Worm (Caenorhabditis elegans) whole organism, L1 larva: ENCODE results near the gene clec-40.

Source experiments
- F16B12.6 ChIP-seq: fragments of 150-350 bp; optimal IDR thresholded peaks from 2 replicates; lab custom pipeline; 2014; ENCODE audit warnings: missing biosample characterization, missing genetic modification characterization
- Y116A8C.19 ChIP-seq: sonication (generic microtip); optimal IDR thresholded peaks from 2 replicates; lab custom pipeline; 2016; ENCODE audit warnings: missing compliant biosample characterization, missing genetic modification characterization, borderline replicate concordance
- ama-1 ChIP-seq: fragments of 150-350 bp; optimal IDR thresholded peaks from 2 replicates; lab custom pipeline; 2014
- ceh-63 ChIP-seq: fragments of 200-800 bp; sonication (Bioruptor generic); optimal IDR thresholded peaks from 2 replicates; lab custom pipeline; 2018; ENCODE audit warnings: mild to moderate bottlenecking, missing genetic modification characterization, missing compliant biosample characterization
- ceh-8 ChIP-seq: fragments of 200-800 bp; sonication (Bioruptor generic); optimal IDR thresholded peaks from 2 replicates; lab custom pipeline; 2018; ENCODE audit warnings: mild to moderate bottlenecking, missing genetic modification characterization, moderate library complexity, missing compliant biosample characterization
- ceh-88 ChIP-seq: fragments of 200-800 bp; sonication (Bioruptor generic); IDR thresholded peaks from 2 replicates; pipeline ENCODE4 v1.3.6; 2022; ENCODE audit warnings: missing genetic modification characterization, missing compliant biosample characterization
- dpl-1 ChIP-seq, 3 experiments: fragments of 150-350 bp in 2 of 3; sonication (generic microtip) in 1 of 3; optimal IDR thresholded peaks; 2 replicates each; lab custom pipeline; 2014 to 2017; ENCODE audit warnings: missing biosample characterization in 3 of 3, missing genetic modification characterization in 3 of 3, missing genetic modification reagents in 3 of 3
- dsc-1 ChIP-seq: sonication (generic microtip); optimal IDR thresholded peaks from 2 replicates; lab custom pipeline; 2016; ENCODE audit warnings: mild to moderate bottlenecking, missing genetic modification characterization, missing compliant biosample characterization
- efl-3 ChIP-seq: fragments of 200-800 bp; sonication (Bioruptor generic); optimal IDR thresholded peaks from 2 replicates; lab custom pipeline; 2018; ENCODE audit warnings: mild to moderate bottlenecking, missing genetic modification characterization, missing compliant biosample characterization
- egl-13 ChIP-seq: sonication (generic microtip); optimal IDR thresholded peaks from 2 replicates; lab custom pipeline; 2016; ENCODE audit warnings: missing genotype, missing genetic modification reagents, missing genetic modification characterization, missing compliant biosample characterization
- elt-2 ChIP-seq: sonication (generic microtip); optimal IDR thresholded peaks from 2 replicates; lab custom pipeline; 2016; ENCODE audit warnings: missing genetic modification characterization, mild to moderate bottlenecking, inconsistent platforms, missing compliant biosample characterization, missing genetic modification reagents
- fkh-10 ChIP-seq: sonication (generic microtip); optimal IDR thresholded peaks from 2 replicates; lab custom pipeline; 2017; ENCODE audit warnings: missing biosample characterization, missing genetic modification reagents, missing genetic modification characterization
- fkh-4 ChIP-seq: sonication (generic microtip); optimal IDR thresholded peaks from 2 replicates; lab custom pipeline; 2016; ENCODE audit warnings: missing compliant biosample characterization, missing genetic modification characterization, borderline replicate concordance
- fkh-8 ChIP-seq: sonication (generic microtip); optimal IDR thresholded peaks from 2 replicates; lab custom pipeline; 2016; ENCODE audit warnings: mild to moderate bottlenecking, missing genetic modification characterization, missing compliant biosample characterization
- fos-1 ChIP-seq: fragments of 150-350 bp; optimal IDR thresholded peaks from 2 replicates; lab custom pipeline; 2014; ENCODE audit warnings: missing biosample characterization, missing genetic modification characterization
- hlh-17 ChIP-seq: fragments of 200-800 bp; sonication (Bioruptor generic); optimal IDR thresholded peaks from 2 replicates; lab custom pipeline; 2018; ENCODE audit warnings: missing genetic modification characterization, mild to moderate bottlenecking, missing compliant biosample characterization, moderate library complexity, borderline replicate concordance
- hpl-2 ChIP-seq: fragments of 150-350 bp; optimal IDR thresholded peaks from 2 replicates; lab custom pipeline; 2014; ENCODE audit warnings: missing biosample characterization, missing genetic modification reagents, missing genetic modification characterization
- irx-1 ChIP-seq: sonication (generic microtip); optimal IDR thresholded peaks from 2 replicates; lab custom pipeline; 2016; ENCODE audit warnings: missing genetic modification characterization, missing compliant biosample characterization
- isw-1 ChIP-seq: fragments of 200-800 bp; sonication (Bioruptor generic); IDR thresholded peaks from 2 replicates; pipeline ENCODE4 v1.3.6; 2022; ENCODE audit warnings: missing genetic modification characterization, missing compliant biosample characterization
- jun-1 ChIP-seq: fragments of 150-350 bp; optimal IDR thresholded peaks from 2 replicates; lab custom pipeline; 2014; ENCODE audit warnings: missing biosample characterization, missing genetic modification reagents, missing genetic modification characterization
- lin-13 ChIP-seq: fragments of 150-350 bp; optimal IDR thresholded peaks from 2 replicates; lab custom pipeline; 2014; ENCODE audit warnings: missing biosample characterization, missing genetic modification reagents, missing genetic modification characterization
- lin-35 ChIP-seq, 2 experiments: fragments of 150-350 bp; optimal IDR thresholded peaks; 2 replicates each; lab custom pipeline; 2014; ENCODE audit warnings: missing biosample characterization in 2 of 2, missing genetic modification characterization in 2 of 2, missing genetic modification reagents in 2 of 2
- lsy-2 ChIP-seq, 2 experiments: fragments of 150-350 bp; optimal IDR thresholded peaks; 2 replicates each; lab custom pipeline; 2014; ENCODE audit warnings: missing biosample characterization in 2 of 2, missing genetic modification characterization in 2 of 2
- nhr-11 ChIP-seq: fragments of 150-350 bp; optimal IDR thresholded peaks from 2 replicates; lab custom pipeline; 2014; ENCODE audit warnings: missing biosample characterization, missing genetic modification characterization
- nhr-28 ChIP-seq: fragments of 150-350 bp; optimal IDR thresholded peaks from 2 replicates; lab custom pipeline; 2014; ENCODE audit warnings: missing biosample characterization, missing genetic modification characterization
- nhr-77 ChIP-seq: fragments of 150-350 bp; optimal IDR thresholded peaks from 2 replicates; lab custom pipeline; 2014; ENCODE audit warnings: missing biosample characterization, missing genetic modification characterization
- nhr-85 ChIP-seq: sonication (generic microtip); peaks from one replicate; lab custom pipeline; 2016; ENCODE audit warnings: missing genetic modification characterization, inconsistent platforms, missing compliant biosample characterization
- pax-3 ChIP-seq: fragments of 200-800 bp; sonication (Bioruptor generic); optimal IDR thresholded peaks from 2 replicates; lab custom pipeline; 2018; ENCODE audit warnings: mild to moderate bottlenecking, missing genetic modification characterization, moderate library complexity, missing compliant biosample characterization
- swsn-7 ChIP-seq: sonication (generic microtip); optimal IDR thresholded peaks from 2 replicates; lab custom pipeline; 2016; ENCODE audit warnings: missing genetic modification characterization, missing compliant biosample characterization
- tbx-2 ChIP-seq: sonication (generic microtip); optimal IDR thresholded peaks from 2 replicates; lab custom pipeline; 2016; ENCODE audit warnings: missing genetic modification characterization, missing compliant biosample characterization
- unc-62 ChIP-seq: fragments of 150-350 bp; optimal IDR thresholded peaks from 2 replicates; lab custom pipeline; 2014; ENCODE audit warnings: missing biosample characterization, missing genetic modification reagents, missing genetic modification characterization

clec-40 gene

DNA sequence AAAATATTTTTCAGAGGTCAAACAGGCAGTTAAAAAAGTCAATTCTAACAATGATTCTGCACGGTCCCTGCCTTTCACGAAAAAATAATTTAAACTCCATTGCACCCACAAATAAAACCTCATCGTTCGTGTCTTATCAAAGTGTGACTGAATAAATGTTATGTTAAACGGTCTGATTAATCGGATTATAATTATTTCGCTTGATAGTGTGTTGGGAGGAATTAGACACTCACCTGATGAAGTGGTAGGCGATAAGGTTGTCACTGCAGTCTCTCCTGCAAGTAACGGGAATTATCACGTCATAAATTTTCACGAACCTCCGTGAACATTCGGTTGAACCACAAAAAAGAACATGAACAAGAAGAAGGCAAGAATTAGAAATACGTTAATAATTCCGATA lies 578 bp downstream of the clec-40 start:
- TF ChIP-seq elt-2 (tag; lab: Kevin White, UChicago) (peak; percentile 91), lin-35 (GFP tag; optimal IDR thresholded peaks at IDR 0.05; lab: Kevin White, UChicago) (peak in 1 of 2 experiments; percentile 14), Y116A8C.19 (tag; lab: Kevin White, UChicago) (no peak), unc-62 (GFP tag; lab: Kevin White, UChicago) (no peak), jun-1 (tag; lab: Kevin White, UChicago) (peak; percentile 8)

DNA sequence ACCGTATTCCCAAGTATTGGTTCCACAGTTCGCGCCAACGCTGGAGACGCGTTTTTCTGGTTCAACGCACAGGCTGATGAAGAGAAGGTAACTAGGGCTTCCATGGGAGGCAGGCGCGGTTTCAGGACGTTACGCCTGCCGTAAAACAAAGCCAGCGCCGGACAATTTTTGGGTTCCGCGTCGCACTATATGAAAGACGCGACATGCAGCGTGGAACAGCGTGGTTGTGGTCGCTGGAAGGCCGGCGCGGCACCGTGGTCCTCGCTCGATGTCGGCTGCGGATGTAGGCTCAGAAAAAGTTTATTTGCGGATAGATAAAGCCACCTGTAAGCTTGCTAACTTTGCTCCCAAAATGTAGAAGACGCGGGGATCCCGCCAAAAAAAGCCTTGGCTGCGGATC lies 2.4 kb downstream of the clec-40 start:
- TF ChIP-seq efl-3 (GFP tag; lab: Kevin White, UChicago), result no peak

- no peak for TF ChIP-seq ama-1 (lab: Kevin White, UChicago)
- TF ChIP-seq efl-3 (GFP tag; lab: Kevin White, UChicago), result no peak
- no peak for TF ChIP-seq dpl-1 (GFP tag; optimal IDR thresholded peaks at IDR 0.05; lab: Kevin White, UChicago)
- TF ChIP-seq nhr-77 (tag; lab: Kevin White, UChicago), result no peak
- TF ChIP-seq tbx-2 (tag; lab: Kevin White, UChicago), result no peak
- no peak for TF ChIP-seq F16B12.6 (tag; lab: Kevin White, UChicago)
- TF ChIP-seq lin-13 (GFP tag; lab: Kevin White, UChicago), result no peak
- TF ChIP-seq ceh-63 (GFP tag; lab: Kevin White, UChicago), result no peak
- TF ChIP-seq nhr-28, result no peak
- TF ChIP-seq egl-13 (tag; lab: Kevin White, UChicago), result no peak
- no peak for TF ChIP-seq hpl-2 (GFP tag; lab: Kevin White, UChicago)
- TF ChIP-seq nhr-11 (tag; lab: Kevin White, UChicago), result no peak
- TF ChIP-seq ceh-8 (GFP tag; lab: Kevin White, UChicago), result no peak
- no peak for TF ChIP-seq fkh-8
- TF ChIP-seq elt-2 (tag; lab: Kevin White, UChicago), result no peak
- TF ChIP-seq irx-1, result no peak
- TF ChIP-seq isw-1 (GFP tag; lab: Robert Waterston, UW), result no peak
Measured at ce11 chrV:16836100-16836499, 4.8 kb downstream of the clec-40 start.

- TF ChIP-seq dsc-1 (tag; lab: Kevin White, UChicago), result peak; percentile 87
- no peak for TF ChIP-seq ceh-63 (GFP tag; lab: Kevin White, UChicago)
- TF ChIP-seq nhr-85 (tag; lab: Kevin White, UChicago), result no peak
- peak; percentile 59 for TF ChIP-seq fkh-4
Measured at ce11 chrV:16834989-16835388, 5.9 kb downstream of the clec-40 start, which contains the start of gene tni-3. Gene tni-3 (minus strand): TSS chrV:16835128.

DNA sequence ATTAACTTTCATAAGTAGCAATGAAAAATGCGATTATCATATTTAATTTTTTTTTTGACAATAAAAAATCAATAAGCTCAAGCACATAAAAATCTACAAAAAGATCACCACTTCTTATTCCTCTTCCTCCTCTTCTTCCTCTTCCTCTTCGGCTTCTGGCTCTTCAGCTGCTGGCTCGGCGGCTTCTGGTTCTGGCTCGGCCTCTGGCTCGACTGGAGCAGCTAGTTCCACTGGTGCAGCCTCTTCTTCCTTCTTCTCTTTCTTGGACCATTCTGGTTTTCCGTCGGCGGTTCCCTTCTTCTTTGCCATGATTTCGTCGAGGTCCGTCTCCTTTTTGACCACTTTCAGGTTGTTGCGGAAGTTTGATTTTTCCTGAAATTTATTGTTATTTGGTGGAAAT lies 7.2 kb downstream of the clec-40 start:
- TF ChIP-seq ceh-63 (GFP tag; lab: Kevin White, UChicago), result no peak

ce11 chrV:16832865-16833264 lies 8.0 kb downstream of the clec-40 start, which contains the start of gene phy-3:
Gene phy-3 (plus strand): TSS chrV:16833165.
- no peak for TF ChIP-seq ceh-88
- TF ChIP-seq pax-3 (tag; lab: Kevin White, UChicago), result no peak
- TF ChIP-seq fkh-8, result no peak
- no peak for TF ChIP-seq lsy-2 (tag; optimal IDR thresholded peaks at IDR 0.05; lab: Kevin White, UChicago)
- no peak for TF ChIP-seq fkh-10

DNA sequence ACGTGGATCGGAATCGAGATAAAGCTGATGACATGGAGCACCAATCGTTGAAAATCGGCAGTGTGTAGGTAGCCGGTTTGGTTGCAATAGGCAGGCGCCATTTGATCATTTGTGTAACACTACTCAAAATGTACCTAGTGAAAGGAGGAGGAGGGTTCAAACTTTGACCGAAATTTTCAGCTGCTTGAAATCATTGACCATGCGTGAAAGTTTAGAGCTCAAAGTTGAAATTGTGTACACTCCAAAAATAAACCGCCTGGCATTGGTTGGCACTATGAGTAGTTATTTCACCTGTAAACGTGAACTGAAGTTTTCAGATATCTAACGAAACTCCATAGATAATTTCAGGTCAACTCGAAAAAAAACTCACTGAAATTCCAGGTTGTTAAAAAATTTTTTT lies 8.9 kb downstream of the clec-40 start, which contains the start of gene srh-215:
TSS of gene srh-215 (minus strand) at position 101 of the 400 bp plus-strand sequence.
- TF ChIP-seq hlh-17 (GFP tag; lab: Kevin White, UChicago), result no peak
- no peak for TF ChIP-seq fos-1 (tag; lab: Kevin White, UChicago)
- TF ChIP-seq hpl-2 (GFP tag; lab: Kevin White, UChicago), result no peak
- TF ChIP-seq swsn-7 (tag; lab: Kevin White, UChicago), result no peak
